Fruit fly (Drosophila melanogaster): ENCODE measurements around the gene CG17712.

dm6 chr2L:1758853-1759252 is 6.9 kb upstream of the CG17712 start, which contains the start of gene CG17650:
- TF ChIP-seq Dll (optimal IDR thresholded peaks at IDR 0.05), result no peak
- no peak for TF ChIP-seq usp (GFP tag; optimal IDR thresholded peaks at IDR 0.05)
- TF ChIP-seq EcR (GFP tag; optimal IDR thresholded peaks at IDR 0.05), result no peak
- no peak for TF ChIP-seq pan (optimal IDR thresholded peaks at IDR 0.05)
- no peak for TF ChIP-seq psq (optimal IDR thresholded peaks at IDR 0.05)
